Fruit fly (Drosophila melanogaster): ENCODE results near the gene swm.

swm gene

DNA sequence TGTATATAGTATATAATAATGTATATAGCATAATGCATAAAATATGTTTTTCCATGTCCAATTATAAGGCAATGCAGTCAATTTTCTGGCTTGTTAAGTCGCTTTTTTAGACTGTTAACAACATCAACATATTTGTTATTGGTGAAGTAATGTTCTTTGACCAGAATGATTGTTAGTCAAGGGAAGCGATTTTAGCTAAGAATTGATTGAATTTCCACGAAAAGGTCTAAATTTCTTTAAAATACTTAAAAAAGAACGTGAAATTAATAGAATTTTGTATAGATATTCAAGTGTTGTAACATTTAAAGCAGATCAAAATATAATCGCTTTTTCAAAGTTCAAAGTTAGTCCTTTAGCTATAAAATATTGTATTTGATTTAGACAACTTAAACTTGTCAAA is 29.6 kb upstream of the swm start (continued):
- TF ChIP-seq Fer2 (tag; optimal IDR thresholded peaks at IDR 0.05) = no peak
- no peak for TF ChIP-seq caup (GFP tag; optimal IDR thresholded peaks at IDR 0.05; ENCODE audit: severe bottlenecking)
- TF ChIP-seq nerfin-2 (GFP tag; IDR thresholded peaks at IDR 0.05; ENCODE audit: partially characterized antibody) = no peak
- no peak for TF ChIP-seq twi (tag; optimal IDR thresholded peaks at IDR 0.05)
- TF ChIP-seq Med (GFP tag) = no peak
- TF ChIP-seq CrebB (tag; optimal IDR thresholded peaks at IDR 0.05) = no peak
- TF ChIP-seq CG12155 (GFP tag; optimal IDR thresholded peaks at IDR 0.05) = no peak
- TF ChIP-seq CG16813 (GFP tag; IDR thresholded peaks at IDR 0.05; ENCODE audit: partially characterized antibody) = no peak
- no peak for TF ChIP-seq Lim3 (GFP tag; IDR thresholded peaks at IDR 0.05)
- TF ChIP-seq D19A (tag; optimal IDR thresholded peaks at IDR 0.05) = no peak
- TF ChIP-seq Drgx (GFP tag; IDR thresholded peaks at IDR 0.05) = no peak
- peak; percentile 18 for TF ChIP-seq sens (GFP tag)
- peak; percentile 20 for TF ChIP-seq CG13775 (GFP tag; optimal IDR thresholded peaks at IDR 0.05)
- peak; percentile 8 for TF ChIP-seq grau (tag; optimal IDR thresholded peaks at IDR 0.05)
- peak; percentile 8 for TF ChIP-seq CG14710 (tag; optimal IDR thresholded peaks at IDR 0.05)
- TF ChIP-seq CG31224 (GFP tag; IDR thresholded peaks at IDR 0.05) = no peak
- TF ChIP-seq Stat92E (GFP tag; optimal IDR thresholded peaks at IDR 0.05) = no peak
- TF ChIP-seq repo (GFP tag; optimal IDR thresholded peaks at IDR 0.05) = no peak
- no peak for TF ChIP-seq Trl (optimal IDR thresholded peaks at IDR 0.05)
- no peak for TF ChIP-seq Trl (GFP tag; optimal IDR thresholded peaks at IDR 0.05)
- TF ChIP-seq Bteb2 (GFP tag; optimal IDR thresholded peaks at IDR 0.05) = no peak
- no peak for TF ChIP-seq CG14014 (GFP tag; IDR thresholded peaks at IDR 0.05)
- no peak for TF ChIP-seq wdn (GFP tag; IDR thresholded peaks at IDR 0.05)
- no peak for TF ChIP-seq Nf-YB (GFP tag; optimal IDR thresholded peaks at IDR 0.05)
- TF ChIP-seq CG9437 (GFP tag; optimal IDR thresholded peaks at IDR 0.05) = peak; percentile 63
- no peak for TF ChIP-seq inv (GFP tag; IDR thresholded peaks at IDR 0.05; ENCODE audit: partially characterized antibody)
- TF ChIP-seq otp (GFP tag; IDR thresholded peaks at IDR 0.05) = no peak
- no peak for TF ChIP-seq ash1 (GFP tag; optimal IDR thresholded peaks at IDR 0.05)
- TF ChIP-seq CG15696 (tag; optimal IDR thresholded peaks at IDR 0.05) = no peak
- no peak for TF ChIP-seq slp2 (GFP tag; optimal IDR thresholded peaks at IDR 0.05)
- no peak for TF ChIP-seq CG7963 (GFP tag; IDR thresholded peaks at IDR 0.05; ENCODE audit: partially characterized antibody)
- TF ChIP-seq cad (GFP tag; optimal IDR thresholded peaks at IDR 0.05) = no peak
- peak; percentile 32 for TF ChIP-seq nmo (GFP tag; optimal IDR thresholded peaks at IDR 0.05)
- TF ChIP-seq Atf-2 (GFP tag; optimal IDR thresholded peaks at IDR 0.05) = no peak
- TF ChIP-seq CG2129 (GFP tag; IDR thresholded peaks at IDR 0.05; ENCODE audit: partially characterized antibody) = no peak
- no peak for TF ChIP-seq sob (GFP tag; IDR thresholded peaks at IDR 0.05)
- TF ChIP-seq YL-1 (GFP tag; optimal IDR thresholded peaks at IDR 0.05) = no peak
- TF ChIP-seq CG7556 (GFP tag; optimal IDR thresholded peaks at IDR 0.05) = peak; percentile 59
- TF ChIP-seq Max (GFP tag; optimal IDR thresholded peaks at IDR 0.05) = no peak
- TF ChIP-seq CG14667 (GFP tag; IDR thresholded peaks at IDR 0.05) = no peak
- TF ChIP-seq wor (GFP tag; IDR thresholded peaks at IDR 0.05) = no peak
- no peak for TF ChIP-seq exex (tag; optimal IDR thresholded peaks at IDR 0.05)
- peak; percentile 37 for TF ChIP-seq CG3281 (GFP tag; optimal IDR thresholded peaks at IDR 0.05)
- no peak for TF ChIP-seq vnd (GFP tag; IDR thresholded peaks at IDR 0.05; ENCODE audit: partially characterized antibody)
- TF ChIP-seq CG6254 (GFP tag; optimal IDR thresholded peaks at IDR 0.05) = no peak
- no peak for TF ChIP-seq CG10543 (GFP tag; optimal IDR thresholded peaks at IDR 0.05)
- no peak for TF ChIP-seq org-1 (GFP tag; optimal IDR thresholded peaks at IDR 0.05)
- no peak for TF ChIP-seq Dbx (GFP tag; IDR thresholded peaks at IDR 0.05)
- TF ChIP-seq phol (tag; optimal IDR thresholded peaks at IDR 0.05) = peak; percentile 35
- no peak for TF ChIP-seq GATAe (GFP tag; conservative IDR thresholded peaks at IDR 0.05)
- TF ChIP-seq pb (GFP tag; optimal IDR thresholded peaks at IDR 0.05) = no peak
- TF ChIP-seq CG11456 (GFP tag; IDR thresholded peaks at IDR 0.05) = no peak

Data from whole organism, embryonic.